Worm (Caenorhabditis elegans): ENCODE data around the gene F31E3.12.

DNA sequence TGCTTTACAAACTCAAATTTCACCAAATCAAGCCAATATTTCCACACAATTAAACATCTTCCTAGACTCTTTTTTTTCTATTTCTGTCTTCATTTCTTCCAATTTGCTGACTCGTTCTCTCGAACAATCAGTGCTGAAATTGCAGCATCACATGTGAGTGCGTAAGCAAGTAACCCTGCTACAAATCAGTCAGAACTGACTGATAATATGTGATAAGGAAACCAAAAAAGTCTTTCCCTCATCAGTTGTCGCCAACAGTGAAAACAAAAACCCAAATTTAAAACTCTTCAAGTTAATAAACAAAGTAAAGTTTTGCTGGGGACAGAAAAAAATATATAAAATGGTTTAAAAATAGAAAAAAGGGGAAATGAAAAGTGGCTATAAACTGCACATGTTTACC is 22.3 kb downstream of the F31E3.12 start:
- TF ChIP-seq flt-1 (GFP tag; IDR thresholded peaks at IDR 0.05), result no peak
- no peak for TF ChIP-seq ets-7 (tag; optimal IDR thresholded peaks at IDR 0.05)
- TF ChIP-seq tbx-37 (GFP tag; conservative IDR thresholded peaks at IDR 0.05), result no peak

Data from whole organism, early embryonic.